Worm (Caenorhabditis elegans): ENCODE results near the gene Y59C2A.2.

- TF ChIP-seq unc-62 (GFP tag; optimal IDR thresholded peaks at IDR 0.05): no peak
- no peak for TF ChIP-seq crh-2 (tag; optimal IDR thresholded peaks at IDR 0.05)
- no peak for TF ChIP-seq nhr-11 (tag; optimal IDR thresholded peaks at IDR 0.05)
- TF ChIP-seq ztf-11 (tag; optimal IDR thresholded peaks at IDR 0.05): no peak
- TF ChIP-seq ztf-4 (tag; optimal IDR thresholded peaks at IDR 0.05): no peak
- no peak for TF ChIP-seq lsy-2 (tag; optimal IDR thresholded peaks at IDR 0.05)
- TF ChIP-seq snpc-4 (tag; optimal IDR thresholded peaks at IDR 0.05): no peak
- no peak for TF ChIP-seq fos-1 (tag; optimal IDR thresholded peaks at IDR 0.05)
- no peak for TF ChIP-seq R02D3.7 (tag; optimal IDR thresholded peaks at IDR 0.05)
- no peak for TF ChIP-seq elt-1 (tag; optimal IDR thresholded peaks at IDR 0.05)
- no peak for TF ChIP-seq unc-39 (tag; optimal IDR thresholded peaks at IDR 0.05)
- TF ChIP-seq mdl-1 (tag; optimal IDR thresholded peaks at IDR 0.05): no peak
- no peak for TF ChIP-seq mbf-1 (tag; optimal IDR thresholded peaks at IDR 0.05)
Observed at ce11 chrII:2189357-2189756, 14.6 kb downstream of the Y59C2A.2 start, which contains the start of gene mtq-2.

All from whole organism, L2 larva.